Fruit fly (Drosophila melanogaster) Kc167 (cell line): ENCODE results near the gene app.

Experiments
- Myc ChIP-seq: fragments of >200 bp; optimal IDR thresholded peaks from 2 replicates; lab custom pipeline; 2017; ENCODE audit warnings: missing external identifiers
- Sin3A ChIP-seq: fragments of >200 bp; optimal IDR thresholded peaks from 2 replicates; lab custom pipeline; 2018; ENCODE audit warnings: missing external identifiers
- h ChIP-seq: fragments of >200 bp; optimal IDR thresholded peaks from 3 replicates; lab custom pipeline; 2018; ENCODE audit warnings: missing external identifiers
- insv ChIP-seq: fragments of >200 bp; optimal IDR thresholded peaks from 3 replicates; lab custom pipeline; 2018; ENCODE audit warnings: missing external identifiers
- psq ChIP-seq: fragments of >200 bp; optimal IDR thresholded peaks from 2 replicates; lab custom pipeline; 2017; ENCODE audit warnings: missing external identifiers
- ttk ChIP-seq: sonication (Bioruptor generic); optimal IDR thresholded peaks from 2 replicates; lab custom pipeline; 2017; ENCODE audit warnings: missing external identifiers

The app gene

dm6 chr3L:12203736-12204135 lies 62.9 kb downstream of the app start, which contains the start of gene Ak1:
Gene Ak1 (minus strand): TSS chr3L:12204082.
- no peak for TF ChIP-seq psq (lab: Kevin White, UChicago)
- no peak for TF ChIP-seq h (lab: Kevin White, UChicago)
- no peak for TF ChIP-seq insv (lab: Kevin White, UChicago)
- TF ChIP-seq Myc (lab: Kevin White, UChicago), result no peak
- TF ChIP-seq Sin3A (lab: Kevin White, UChicago), result no peak
- no peak for TF ChIP-seq ttk

dm6 chr3L:12202980-12203379 lies 63.7 kb downstream of the app start:
- no peak for TF ChIP-seq Myc (lab: Kevin White, UChicago)
- TF ChIP-seq psq (lab: Kevin White, UChicago), result no peak
- no peak for TF ChIP-seq h (lab: Kevin White, UChicago)
- no peak for TF ChIP-seq ttk
- TF ChIP-seq Sin3A (lab: Kevin White, UChicago), result no peak
- TF ChIP-seq insv (lab: Kevin White, UChicago), result no peak

DNA sequence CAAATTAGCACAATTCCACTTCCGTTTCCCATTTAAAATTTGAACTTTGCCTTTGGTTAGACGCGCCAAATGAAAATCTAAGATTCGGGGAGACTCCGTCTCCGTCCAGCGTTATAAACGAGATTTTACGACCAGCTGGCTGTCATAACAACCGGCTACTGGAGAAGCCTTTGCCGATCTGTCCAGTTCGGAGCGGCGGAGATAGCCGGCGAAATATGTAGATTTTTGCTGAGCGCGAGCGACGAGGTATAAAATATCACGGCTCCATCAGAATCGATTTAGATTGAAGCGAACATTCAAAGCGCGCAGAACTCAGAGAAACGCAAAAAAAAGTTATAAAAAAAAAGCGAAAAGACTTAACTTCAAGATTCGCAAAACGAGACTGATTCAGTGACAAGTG lies 69.2 kb downstream of the app start, which contains the start of gene CG11529:
TSS of gene CG11529 (plus strand) at position 301 of the 400 bp plus-strand sequence.
- TF ChIP-seq psq (lab: Kevin White, UChicago) (no peak), ttk (no peak), h (lab: Kevin White, UChicago) (no peak), insv (lab: Kevin White, UChicago) (no peak), Sin3A (lab: Kevin White, UChicago) (no peak), Myc (lab: Kevin White, UChicago) (no peak)

DNA sequence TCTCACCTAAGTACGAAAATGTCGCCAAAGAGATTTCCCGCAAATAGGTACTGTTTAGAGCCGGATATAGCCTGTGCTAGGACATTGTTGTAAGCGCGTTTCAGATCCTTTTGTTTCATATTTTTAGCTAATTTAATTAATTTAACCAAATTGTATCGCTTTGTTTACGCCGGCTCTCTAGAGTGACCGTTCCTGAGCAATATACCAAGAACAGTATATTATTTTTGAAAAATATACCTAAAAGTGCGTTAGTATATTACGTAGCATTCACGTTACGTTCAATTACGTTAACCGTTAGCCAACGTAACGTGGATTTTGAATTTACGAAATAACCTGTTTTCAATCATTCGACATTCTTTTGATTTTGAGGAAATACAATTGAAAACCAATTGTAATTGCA lies 73.2 kb downstream of the app start, which contains the start of gene thoc6:
TSS of gene thoc6 (minus strand) at position 204 of the 400 bp plus-strand sequence.
- no peak for TF ChIP-seq h (lab: Kevin White, UChicago)

DNA sequence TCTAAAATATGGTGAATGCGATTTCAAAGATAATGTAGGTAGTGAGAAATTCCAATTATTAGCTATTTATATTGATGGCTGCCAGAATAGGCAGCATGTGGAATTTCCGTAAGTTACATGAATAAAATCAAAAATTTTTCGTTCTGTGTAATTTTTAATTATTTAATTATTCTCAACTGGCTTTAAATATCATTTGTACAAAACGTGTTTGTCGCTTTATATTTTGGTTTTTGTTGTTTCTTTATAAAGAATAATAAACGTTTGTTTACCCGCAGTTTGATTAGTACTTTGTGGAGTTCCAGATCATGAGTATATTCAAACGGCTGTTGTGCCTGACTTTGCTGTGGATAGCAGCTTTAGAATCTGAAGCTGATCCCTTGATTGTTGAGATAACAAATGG lies 76.2 kb downstream of the app start, which contains the start of gene Est-P:
TSS of gene Est-P (plus strand) at position 301 of the 400 bp plus-strand sequence.
- TF ChIP-seq h (lab: Kevin White, UChicago), result no peak
- TF ChIP-seq Myc (lab: Kevin White, UChicago), result no peak
- no peak for TF ChIP-seq insv (lab: Kevin White, UChicago)
- TF ChIP-seq psq (lab: Kevin White, UChicago), result no peak
- no peak for TF ChIP-seq ttk
- TF ChIP-seq Sin3A (lab: Kevin White, UChicago), result no peak

- TF ChIP-seq insv (lab: Kevin White, UChicago), result no peak
- no peak for TF ChIP-seq psq (lab: Kevin White, UChicago)
- TF ChIP-seq Sin3A (lab: Kevin White, UChicago), result no peak
- TF ChIP-seq h (lab: Kevin White, UChicago), result no peak
- TF ChIP-seq ttk, result no peak
- no peak for TF ChIP-seq Myc (lab: Kevin White, UChicago)
Measured at dm6 chr3L:12188518-12188917, 78.1 kb downstream of the app start, which contains the start of gene Est-6. Gene Est-6 (plus strand): TSS chr3L:12188818.

DNA sequence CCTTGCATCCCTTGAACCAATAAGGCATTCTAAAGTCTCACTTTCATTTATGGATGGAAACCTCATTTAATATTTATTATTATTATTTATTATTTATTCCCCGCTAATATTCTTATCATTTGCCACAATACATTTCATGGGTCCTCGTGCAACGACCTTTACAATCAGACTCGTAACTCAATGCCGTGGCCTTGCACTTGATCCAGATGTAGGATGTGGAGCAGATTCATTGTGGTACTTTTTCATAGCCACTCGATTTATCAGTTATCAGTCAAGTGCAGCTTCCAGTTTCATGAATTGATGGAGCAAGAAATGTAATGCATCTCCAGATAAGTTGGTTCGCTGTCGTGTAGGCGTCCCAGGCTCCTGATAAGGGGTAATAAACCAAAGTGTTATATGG lies 81.3 kb downstream of the app start:
- TF ChIP-seq Myc (lab: Kevin White, UChicago) (no peak), psq (lab: Kevin White, UChicago) (no peak), Sin3A (lab: Kevin White, UChicago) (no peak), insv (lab: Kevin White, UChicago) (no peak), ttk (no peak), h (lab: Kevin White, UChicago) (no peak)

DNA sequence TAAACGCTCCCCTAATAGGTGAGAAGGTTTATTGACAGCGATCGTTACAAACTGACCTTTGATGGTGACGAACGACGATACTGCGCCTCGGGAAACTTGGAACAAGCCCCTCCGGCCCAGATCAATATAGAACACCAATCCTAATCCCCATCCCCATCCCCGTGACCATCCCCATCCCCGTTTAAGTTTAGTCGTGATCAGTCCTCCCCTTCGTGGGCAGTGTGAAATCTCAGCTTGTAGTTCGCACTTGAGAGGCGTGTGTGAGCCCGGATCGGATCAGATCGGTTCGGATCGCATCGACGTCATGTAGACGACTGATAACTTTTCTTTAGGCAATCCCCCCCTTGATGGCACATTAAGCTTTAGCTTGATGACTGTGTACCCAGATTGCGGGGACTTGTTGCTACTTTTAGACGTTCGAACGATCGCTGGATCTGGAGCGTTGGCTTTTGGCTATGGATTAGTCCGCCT lies 82.0 kb downstream of the app start, which contains the start of gene Miox:
TSS of gene Miox (plus strand) at position 421 of the 471 bp plus-strand sequence.
- no peak for TF ChIP-seq psq (lab: Kevin White, UChicago)
- no peak for TF ChIP-seq Sin3A (lab: Kevin White, UChicago)
- TF ChIP-seq ttk, result no peak
- TF ChIP-seq h (lab: Kevin White, UChicago), result no peak
- no peak for TF ChIP-seq insv (lab: Kevin White, UChicago)
- no peak for TF ChIP-seq Myc (lab: Kevin White, UChicago)

- TF ChIP-seq ttk (no peak), psq (lab: Kevin White, UChicago) (no peak), Sin3A (lab: Kevin White, UChicago) (no peak), insv (lab: Kevin White, UChicago) (no peak), Myc (lab: Kevin White, UChicago) (no peak), h (lab: Kevin White, UChicago) (no peak)
Measured at dm6 chr3L:12183967-12184366, 82.7 kb downstream of the app start.

DNA sequence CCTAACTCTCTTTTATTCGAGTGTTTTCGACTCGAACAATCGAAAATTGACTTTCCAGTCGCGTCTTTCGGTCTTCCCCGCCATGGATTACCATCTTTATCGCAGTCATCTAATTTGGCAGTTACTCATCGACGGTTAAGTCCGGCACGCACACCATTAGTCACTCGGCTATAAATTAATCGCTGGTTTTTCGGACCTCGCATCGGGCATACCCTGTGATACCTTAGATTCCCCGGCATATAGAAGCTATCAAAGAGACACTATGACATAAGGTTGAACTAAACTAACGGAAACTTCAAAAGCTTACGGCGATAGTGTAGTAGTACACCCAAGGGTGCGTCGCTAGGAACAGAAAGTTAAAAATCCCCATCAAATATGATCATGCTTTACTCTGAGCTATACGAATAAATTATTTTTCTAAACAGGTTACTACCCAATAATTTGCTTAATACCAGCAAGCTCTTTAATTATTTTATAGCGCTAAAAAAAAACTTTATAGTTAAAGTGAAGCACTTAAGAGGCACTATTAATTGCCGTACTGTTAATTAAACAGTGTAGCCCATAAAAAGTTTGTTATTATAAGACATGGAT lies 87.7 kb downstream of the app start:
- TF ChIP-seq psq (lab: Kevin White, UChicago) (no peak), Myc (lab: Kevin White, UChicago) (no peak), ttk (no peak), insv (lab: Kevin White, UChicago) (no peak), Sin3A (lab: Kevin White, UChicago) (no peak), h (lab: Kevin White, UChicago) (no peak)

dm6 chr3L:12177301-12177700 lies 89.3 kb downstream of the app start, which contains the start of gene CAH2:
Gene CAH2 (plus strand): TSS chr3L:12177601.
- TF ChIP-seq ttk (no peak), insv (lab: Kevin White, UChicago) (no peak), psq (lab: Kevin White, UChicago) (no peak), Myc (lab: Kevin White, UChicago) (no peak)

DNA sequence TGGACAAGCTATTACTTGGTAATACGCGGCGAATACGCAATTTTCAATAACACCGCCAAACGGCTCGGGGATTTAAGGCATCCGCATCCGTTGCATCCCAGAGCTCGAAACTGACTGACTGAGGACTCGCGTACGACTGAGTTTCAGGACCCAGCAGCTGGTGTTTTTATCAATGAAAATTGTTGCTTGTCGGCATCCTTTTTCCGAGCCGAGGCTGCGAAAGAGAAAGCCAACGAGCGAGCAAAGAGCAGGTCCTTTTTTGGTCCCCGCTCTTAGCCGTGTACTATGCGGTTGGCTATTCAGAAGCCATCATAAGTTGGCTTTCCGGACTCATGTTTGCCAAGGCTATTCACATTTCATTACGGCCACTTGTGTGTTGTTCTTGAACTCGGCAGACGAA lies 91.3 kb downstream of the app start, which contains the start of gene Rh7:
TSS of gene Rh7 (minus strand) at position 101 of the 400 bp plus-strand sequence.
- TF ChIP-seq Sin3A (lab: Kevin White, UChicago) (no peak), Myc (lab: Kevin White, UChicago) (no peak), h (lab: Kevin White, UChicago) (no peak), psq (lab: Kevin White, UChicago) (no peak), insv (lab: Kevin White, UChicago) (no peak)
